Fruit fly (Drosophila melanogaster): ENCODE measurements around the gene CG42586.
"Not testable (repeated sequence)": the region's sequence is repeated elsewhere in the genome, so short reads cannot be mapped to it uniquely, and the experiment has no call there.

Gene CG42586

DNA sequence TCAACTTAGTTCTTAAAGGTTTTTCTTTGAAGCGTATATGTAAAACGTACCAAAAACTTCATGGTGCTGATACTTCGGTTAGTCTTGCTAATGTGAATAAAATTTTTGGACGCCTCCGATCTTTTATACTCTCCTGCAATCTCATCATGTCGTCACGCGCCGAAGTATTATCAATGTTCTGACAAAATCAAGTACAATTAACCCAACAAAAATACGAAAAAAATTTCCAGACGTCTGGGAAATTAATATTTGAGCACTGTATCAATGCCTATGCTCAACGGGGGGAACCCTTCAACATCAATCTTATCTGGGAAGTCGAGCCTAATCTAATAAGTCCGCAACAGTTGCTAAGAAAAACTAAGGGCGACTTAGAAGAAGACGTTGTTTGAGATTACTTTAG lies at the start of gene CG42586:
Gene CG42586, minus strand, starts transcription at position 101 of the 400 bp plus-strand sequence.
- not testable (repeated sequence) for TF ChIP-seq CTCF, CG8478 (optimal IDR thresholded peaks at IDR 0.05)

DNA sequence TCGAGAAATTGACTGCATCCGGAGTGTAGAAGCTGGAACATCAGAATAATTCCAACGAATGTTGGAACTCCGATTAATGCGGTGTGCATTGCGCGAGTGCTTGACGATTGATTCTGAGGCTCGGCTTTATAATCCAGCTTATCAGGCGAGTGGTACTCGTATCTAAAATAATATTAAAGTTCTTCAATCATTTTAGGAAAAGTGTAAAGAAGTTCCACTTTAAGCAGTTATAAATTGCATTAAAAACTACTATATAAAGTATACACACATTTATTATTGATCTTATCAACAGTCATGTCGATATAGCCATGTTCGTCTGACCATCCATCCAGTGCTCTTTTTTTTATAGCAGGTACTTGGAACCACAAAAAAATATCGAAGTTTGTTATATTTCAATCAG lies 42.9 kb upstream of the CG42586 start, which contains the start of gene CG18636:
Gene CG18636, minus strand, starts transcription at position 101 of the 400 bp plus-strand sequence.
- no peak for TF ChIP-seq CG8478 (optimal IDR thresholded peaks at IDR 0.05)
- no peak for TF ChIP-seq CTCF (optimal IDR thresholded peaks at IDR 0.05)

DNA sequence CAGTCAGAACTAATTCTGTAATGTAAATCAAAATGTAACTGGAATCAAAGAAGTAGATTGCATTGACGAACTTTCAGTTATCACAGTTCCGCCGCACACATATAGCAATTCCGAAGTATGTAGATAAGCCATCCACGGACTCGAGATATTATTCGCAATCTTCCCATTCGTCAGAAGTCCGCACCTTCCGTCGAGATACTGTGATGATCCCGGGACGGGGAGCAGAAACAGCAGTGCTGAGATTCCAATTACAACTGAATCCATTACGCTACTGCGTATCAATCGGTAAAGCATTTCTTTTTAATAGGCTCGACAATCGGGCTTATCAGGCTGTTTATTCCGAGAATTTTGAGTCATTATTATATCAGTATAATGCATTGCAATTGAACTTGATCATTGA lies 33.1 kb upstream of the CG42586 start, which contains the start of gene CG4650:
Gene CG4650, minus strand, starts transcription at position 269 of the 400 bp plus-strand sequence.
- TF ChIP-seq CTCF (optimal IDR thresholded peaks at IDR 0.05) (no peak), CG8478 (optimal IDR thresholded peaks at IDR 0.05) (no peak)

DNA sequence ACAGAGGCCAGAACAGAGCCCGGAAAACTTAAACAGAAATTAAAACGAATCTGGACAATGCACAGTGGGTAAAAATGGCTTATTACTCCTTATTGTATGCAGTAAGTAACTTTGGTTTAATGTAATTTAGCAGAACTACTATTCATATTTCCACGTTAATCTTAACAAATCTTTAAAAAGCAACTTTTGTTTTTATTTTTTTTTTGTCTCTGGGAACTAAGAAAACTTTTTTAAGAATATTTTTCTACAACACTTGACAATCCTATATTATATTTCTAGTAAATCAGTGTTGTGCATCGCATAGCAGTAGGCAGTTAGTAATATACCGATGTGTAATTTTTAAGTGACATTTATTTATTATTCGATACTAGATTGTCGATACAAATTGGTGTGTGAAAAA lies 24.0 kb upstream of the CG42586 start, which contains the start of gene CG4701:
Gene CG4701, plus strand, starts transcription at position 301 of the 400 bp plus-strand sequence.
- no peak for TF ChIP-seq CG8478 (optimal IDR thresholded peaks at IDR 0.05)
- TF ChIP-seq CTCF (optimal IDR thresholded peaks at IDR 0.05), result no peak

DNA sequence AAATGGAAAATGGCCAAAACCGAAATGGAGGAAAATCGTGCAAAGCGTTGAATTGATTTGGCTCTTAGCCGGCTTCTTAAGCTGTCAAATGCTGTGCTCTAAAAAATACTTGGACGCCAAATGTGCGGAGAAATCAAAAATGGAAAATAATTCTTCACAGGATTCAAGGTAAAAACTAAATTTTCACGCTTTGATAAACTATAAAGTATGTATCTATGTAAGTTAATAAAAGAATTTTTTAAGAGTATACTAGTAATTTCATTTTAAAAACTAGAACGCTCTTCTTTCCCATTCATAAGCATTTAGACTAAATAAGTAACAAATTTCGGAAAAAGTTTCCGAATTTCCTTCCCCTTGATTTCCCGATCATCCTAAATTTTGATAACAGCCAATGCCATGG lies 20.8 kb upstream of the CG42586 start, which contains the start of gene CSN1a:
Gene CSN1a, plus strand, starts transcription at position 301 of the 400 bp plus-strand sequence.
- TF ChIP-seq CG8478 (optimal IDR thresholded peaks at IDR 0.05), result no peak
- TF ChIP-seq CTCF (optimal IDR thresholded peaks at IDR 0.05), result no peak

DNA sequence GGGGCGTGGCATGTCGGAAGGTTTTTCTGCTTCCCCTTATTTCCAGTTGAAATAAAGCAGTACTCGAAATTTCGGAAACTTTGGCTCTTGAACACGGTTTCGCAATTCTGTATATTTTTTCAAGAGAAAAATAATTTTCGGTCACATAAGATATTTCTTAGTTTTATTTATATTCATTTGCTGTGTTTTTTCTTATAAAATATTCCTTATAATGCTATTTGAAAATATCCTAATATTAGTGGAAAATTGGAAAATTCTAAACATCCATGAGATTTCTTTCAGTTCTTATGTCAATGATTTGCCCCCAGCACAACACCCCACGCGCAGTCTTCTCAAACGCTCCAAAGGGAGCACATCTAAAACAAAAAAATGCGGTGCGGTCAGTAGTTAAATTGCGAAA lies 18.8 kb upstream of the CG42586 start, which contains the start of gene CG4691:
Gene CG4691, plus strand, starts transcription at position 301 of the 400 bp plus-strand sequence.
- TF ChIP-seq CG8478 (optimal IDR thresholded peaks at IDR 0.05), result no peak
- no peak for TF ChIP-seq CTCF (optimal IDR thresholded peaks at IDR 0.05)

DNA sequence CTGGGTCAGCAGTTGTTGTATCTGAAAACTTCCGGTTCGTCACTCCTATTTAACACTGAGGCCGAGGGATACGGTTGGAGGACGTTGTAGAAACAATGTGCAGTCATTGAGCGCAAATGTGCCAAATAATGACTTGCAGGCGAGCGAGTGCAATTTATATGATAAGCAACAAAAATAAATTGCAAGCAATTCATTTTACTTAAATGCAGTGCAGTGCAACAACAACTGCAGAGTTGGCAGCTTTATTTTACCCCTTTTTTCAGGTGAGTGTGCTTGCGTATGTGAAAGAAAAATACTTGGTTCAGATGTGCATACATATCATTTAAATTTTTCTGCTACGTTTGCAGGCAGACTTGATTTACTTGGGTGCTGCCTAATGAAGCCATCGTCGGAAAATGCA lies 4.4 kb upstream of the CG42586 start:
- TF ChIP-seq CTCF (optimal IDR thresholded peaks at IDR 0.05) (no peak), CG8478 (optimal IDR thresholded peaks at IDR 0.05) (no peak)

DNA sequence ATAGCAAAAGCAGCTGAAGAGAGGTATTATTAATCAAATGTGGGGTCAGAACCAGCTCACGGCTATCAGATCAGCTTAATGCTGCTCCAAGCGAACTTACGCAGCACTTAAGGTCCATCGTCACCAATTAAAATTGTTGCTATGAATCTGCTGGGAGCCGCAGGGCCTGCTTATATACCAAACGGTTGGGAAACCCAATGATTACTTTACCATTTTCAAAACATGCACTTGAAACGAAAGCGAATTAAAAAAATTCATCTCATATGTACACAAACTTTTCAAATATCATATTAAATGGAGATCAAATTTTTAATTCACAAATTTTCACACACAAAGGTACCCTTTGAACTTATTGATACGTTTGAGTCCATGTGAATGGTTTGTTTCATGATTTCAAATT lies 3.4 kb upstream of the CG42586 start, which contains the start of gene CG42587:
Gene CG42587, minus strand, starts transcription at position 143 of the 400 bp plus-strand sequence.
- no peak for TF ChIP-seq CTCF (optimal IDR thresholded peaks at IDR 0.05)

DNA sequence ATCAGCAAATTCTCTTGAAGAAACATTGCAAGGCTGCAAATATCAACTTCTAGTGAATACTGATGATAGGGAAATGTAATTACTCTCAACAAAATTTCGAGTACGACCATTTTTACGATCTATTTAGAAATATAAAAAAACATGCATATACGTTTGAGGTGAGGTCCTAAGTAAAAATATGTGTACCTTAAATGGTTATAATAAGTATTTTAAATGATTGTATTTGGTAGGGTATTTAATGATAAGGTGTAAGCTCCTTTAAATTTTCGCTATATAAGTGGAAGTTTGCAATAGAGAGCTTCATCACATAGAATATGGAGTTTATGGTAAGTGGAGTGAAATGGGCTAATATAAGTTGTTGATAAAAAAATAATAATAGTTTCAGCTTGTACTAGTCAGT lies 2.5 kb upstream of the CG42586 start, which contains the start of gene CG42681:
Gene CG42681, plus strand, starts transcription at position 301 of the 400 bp plus-strand sequence.
- TF ChIP-seq CTCF (optimal IDR thresholded peaks at IDR 0.05), result no peak
- TF ChIP-seq CG8478 (optimal IDR thresholded peaks at IDR 0.05), result no peak

DNA sequence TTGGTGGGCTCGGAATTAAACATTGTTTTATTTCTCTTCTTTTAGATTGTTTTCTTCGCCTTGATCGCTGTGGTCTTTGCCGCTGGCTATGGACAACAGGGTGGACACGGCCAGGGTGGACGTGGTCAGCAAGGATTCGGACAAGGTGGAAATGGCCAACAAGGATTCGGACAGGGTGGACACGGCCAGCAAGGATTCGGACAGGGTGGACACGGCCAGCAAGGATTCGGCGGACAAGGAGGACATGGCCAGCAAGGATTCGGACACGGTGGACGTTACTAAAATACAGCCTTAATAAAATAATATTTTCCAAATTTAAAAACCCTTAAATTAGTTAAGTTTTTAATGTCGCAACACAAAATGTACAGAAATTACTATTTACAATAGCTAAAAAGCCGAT lies 1.7 kb upstream of the CG42586 start:
- TF ChIP-seq CG8478 (optimal IDR thresholded peaks at IDR 0.05) (no peak), CTCF (optimal IDR thresholded peaks at IDR 0.05) (no peak)

DNA sequence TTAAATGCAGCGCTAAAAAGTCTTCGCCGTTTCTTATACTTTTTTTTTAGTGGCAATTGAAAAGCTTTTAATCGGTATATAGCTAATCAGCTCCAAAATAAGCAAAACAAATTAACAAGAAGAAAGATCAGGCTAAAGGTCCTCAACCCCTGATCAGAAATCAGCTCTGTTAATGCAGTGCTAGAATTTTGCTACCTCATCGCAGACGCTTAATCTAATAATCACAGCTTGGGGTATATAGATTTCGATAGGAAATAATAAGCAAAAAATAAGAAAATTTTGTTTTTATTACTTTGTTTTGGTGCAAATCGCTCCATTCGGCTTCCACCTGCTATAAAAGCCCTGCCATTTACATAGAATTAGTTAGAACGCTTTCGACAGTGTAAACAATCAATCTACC lies 1.3 kb upstream of the CG42586 start, which contains the start of gene CG34166:
Gene CG34166, plus strand, starts transcription at position 301 of the 400 bp plus-strand sequence.
- TF ChIP-seq CG8478, CTCF (optimal IDR thresholded peaks at IDR 0.05): not testable (repeated sequence)

DNA sequence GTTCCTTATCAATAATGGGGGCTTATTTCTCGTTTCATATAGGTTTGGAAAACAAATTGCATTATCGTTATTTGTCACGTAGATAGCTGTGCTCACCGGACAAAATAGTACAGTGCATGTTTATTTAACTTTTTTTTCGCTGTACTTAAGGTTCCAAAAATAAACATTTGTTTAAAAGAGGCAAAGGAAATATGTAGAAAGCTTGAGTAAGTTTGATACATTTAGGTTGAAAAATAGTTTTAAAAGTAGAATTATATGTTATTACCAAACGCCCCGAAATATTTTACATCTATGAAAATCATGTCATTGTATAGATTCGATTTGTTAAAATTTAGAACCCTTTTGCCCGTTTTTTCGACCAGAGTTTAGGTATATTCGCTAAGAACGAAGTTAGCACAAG lies 2.0 kb downstream of the CG42586 start, which contains the start of gene CG42585:
Gene CG42585, plus strand, starts transcription at position 301 of the 400 bp plus-strand sequence.
- TF ChIP-seq CG8478, CTCF (optimal IDR thresholded peaks at IDR 0.05): not testable (repeated sequence)

DNA sequence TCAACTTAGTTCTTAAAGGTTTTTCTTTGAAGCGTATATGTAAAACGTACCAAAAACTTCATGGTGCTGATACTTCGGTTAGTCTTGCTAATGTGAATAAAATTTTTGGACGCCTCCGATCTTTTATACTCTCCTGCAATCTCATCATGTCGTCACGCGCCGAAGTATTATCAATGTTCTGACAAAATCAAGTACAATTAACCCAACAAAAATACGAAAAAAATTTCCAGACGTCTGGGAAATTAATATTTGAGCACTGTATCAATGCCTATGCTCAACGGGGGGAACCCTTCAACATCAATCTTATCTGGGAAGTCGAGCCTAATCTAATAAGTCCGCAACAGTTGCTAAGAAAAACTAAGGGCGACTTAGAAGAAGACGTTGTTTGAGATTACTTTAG lies 4.0 kb downstream of the CG42586 start, which contains the start of gene CG31775:
Gene CG31775, minus strand, starts transcription at position 101 of the 400 bp plus-strand sequence.
- TF ChIP-seq CG8478, CTCF (optimal IDR thresholded peaks at IDR 0.05): not testable (repeated sequence)

DNA sequence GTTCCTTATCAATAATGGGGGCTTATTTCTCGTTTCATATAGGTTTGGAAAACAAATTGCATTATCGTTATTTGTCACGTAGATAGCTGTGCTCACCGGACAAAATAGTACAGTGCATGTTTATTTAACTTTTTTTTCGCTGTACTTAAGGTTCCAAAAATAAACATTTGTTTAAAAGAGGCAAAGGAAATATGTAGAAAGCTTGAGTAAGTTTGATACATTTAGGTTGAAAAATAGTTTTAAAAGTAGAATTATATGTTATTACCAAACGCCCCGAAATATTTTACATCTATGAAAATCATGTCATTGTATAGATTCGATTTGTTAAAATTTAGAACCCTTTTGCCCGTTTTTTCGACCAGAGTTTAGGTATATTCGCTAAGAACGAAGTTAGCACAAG lies 6.1 kb downstream of the CG42586 start, which contains the start of gene CG31835:
Gene CG31835, plus strand, starts transcription at position 301 of the 400 bp plus-strand sequence.
- TF ChIP-seq CTCF, CG8478 (optimal IDR thresholded peaks at IDR 0.05): not testable (repeated sequence)

DNA sequence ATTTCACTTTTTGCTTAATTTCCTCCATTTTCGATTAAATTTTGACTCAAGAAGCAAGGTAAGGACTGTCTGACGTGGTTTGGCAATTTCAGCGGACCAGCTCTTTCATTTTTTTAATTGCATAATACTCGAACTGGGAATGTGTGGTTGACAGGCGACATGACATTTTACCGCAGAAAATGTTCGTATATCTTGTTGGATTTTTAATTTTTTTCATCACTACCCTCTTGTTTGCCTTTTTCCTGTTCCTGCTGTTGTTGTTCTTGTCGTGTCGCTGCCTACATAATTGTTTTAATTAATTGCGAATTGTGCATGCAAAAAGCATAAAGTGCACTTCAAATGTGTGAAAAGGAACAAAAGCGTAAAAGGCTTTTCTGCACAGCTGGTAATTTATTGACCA lies 11.6 kb downstream of the CG42586 start, which contains the start of gene CG42685:
Gene CG42685, minus strand, starts transcription at position 101 of the 400 bp plus-strand sequence.
- no peak for TF ChIP-seq CG8478 (optimal IDR thresholded peaks at IDR 0.05)
- TF ChIP-seq CTCF (optimal IDR thresholded peaks at IDR 0.05), result no peak

DNA sequence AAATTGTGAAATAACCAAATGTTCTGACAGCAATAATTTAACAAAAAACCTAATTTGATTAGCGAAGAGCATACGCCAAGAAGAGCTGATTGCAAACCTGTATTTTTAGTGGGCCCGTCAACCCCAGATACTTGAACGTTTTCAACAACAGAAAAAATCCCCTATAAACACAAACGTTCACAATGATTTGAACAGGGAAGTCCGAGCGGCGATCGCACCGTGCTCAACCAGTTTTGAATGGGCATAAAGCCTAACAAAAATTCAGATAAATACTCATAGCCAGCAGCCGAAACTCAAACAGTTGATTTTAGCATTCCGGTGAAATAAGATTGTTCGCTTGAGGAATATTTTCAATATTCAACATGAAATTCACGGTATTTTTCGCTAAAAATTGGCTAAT lies 28.2 kb downstream of the CG42586 start, which contains the start of gene CG34165:
Gene CG34165, plus strand, starts transcription at position 284 of the 400 bp plus-strand sequence.
- TF ChIP-seq CG8478 (optimal IDR thresholded peaks at IDR 0.05), result no peak
- TF ChIP-seq CTCF (optimal IDR thresholded peaks at IDR 0.05), result no peak

Measured in S2 (cell line).